Fruit fly (Drosophila melanogaster): ENCODE results near the gene CG10918.

CG10918 gene

dm6 chrX:21387695-21388094 is 41.4 kb downstream of the CG10918 start, which contains the start of gene Ddx56 (continued):
- TF ChIP-seq CG13296 (GFP tag; optimal IDR thresholded peaks at IDR 0.05) (no peak), H15 (GFP tag; IDR thresholded peaks at IDR 0.05) (no peak), jumu (GFP tag; optimal IDR thresholded peaks at IDR 0.05) (no peak), CG11085 (GFP tag; IDR thresholded peaks at IDR 0.05) (no peak), CG17385 (GFP tag; optimal IDR thresholded peaks at IDR 0.05) (no peak), CG13424 (tag; optimal IDR thresholded peaks at IDR 0.05) (no peak), CG2116 (GFP tag; optimal IDR thresholded peaks at IDR 0.05) (peak; percentile 9), knrl (GFP tag; IDR thresholded peaks at IDR 0.05; ENCODE audit: partially characterized antibody) (peak; percentile 43; the same call in 2 of the 3 replicates), tll (GFP tag; optimal IDR thresholded peaks at IDR 0.05) (no peak), Dref (GFP tag; IDR thresholded peaks at IDR 0.05) (peak; percentile 69), HLH4C (GFP tag; IDR thresholded peaks at IDR 0.05; ENCODE audit: partially characterized antibody) (peak; percentile 62; the same call in 2 of the 3 replicates), CG9215 (GFP tag; IDR thresholded peaks at IDR 0.05) (no peak), CG6791 (GFP tag; IDR thresholded peaks at IDR 0.05; ENCODE audit: partially characterized antibody) (0 out of 3 replicates have a peak, but pooled peaks have one; percentile 15), tin (GFP tag; optimal IDR thresholded peaks at IDR 0.05) (no peak), sna (GFP tag; IDR thresholded peaks at IDR 0.05; ENCODE audit: partially characterized antibody) (peak; percentile 51; the same call in 1 of the 2 replicates), YL-1 (GFP tag; optimal IDR thresholded peaks at IDR 0.05) (peak; percentile 33), CG3163 (GFP tag; optimal IDR thresholded peaks at IDR 0.05) (no peak), C15 (GFP tag; IDR thresholded peaks at IDR 0.05) (no peak), CG13123 (GFP tag; optimal IDR thresholded peaks at IDR 0.05) (no peak), Dll (GFP tag; IDR thresholded peaks at IDR 0.05; ENCODE audit: partially characterized antibody) (peak; percentile 68), CG15479 (GFP tag; optimal IDR thresholded peaks at IDR 0.05) (no peak), sr (GFP tag; IDR thresholded peaks at IDR 0.05) (no peak), zen (tag; optimal IDR thresholded peaks at IDR 0.05) (no peak), btn (GFP tag; optimal IDR thresholded peaks at IDR 0.05) (no peak), NFAT (GFP tag; IDR thresholded peaks at IDR 0.05) (no peak), vnd (GFP tag; IDR thresholded peaks at IDR 0.05; ENCODE audit: partially characterized antibody) (0 out of 3 replicates have a peak, but pooled peaks have one; percentile 42), chinmo (GFP tag; IDR thresholded peaks at IDR 0.05; ENCODE audit: partially characterized antibody) (0 out of 4 replicates have a peak, but pooled peaks have one; percentile 65), CG10959 (GFP tag; IDR thresholded peaks at IDR 0.05) (no peak), Elba2 (GFP tag; optimal IDR thresholded peaks at IDR 0.05) (no peak), jing (GFP tag; optimal IDR thresholded peaks at IDR 0.05) (no peak), bcd (GFP tag; optimal IDR thresholded peaks at IDR 0.05) (no peak), Ravus (GFP tag; IDR thresholded peaks at IDR 0.05) (no peak), CG34224 (GFP tag; IDR thresholded peaks at IDR 0.05; ENCODE audit: partially characterized antibody) (peak; percentile 55; the same call in 2 of the 3 replicates), CG8924 (tag; optimal IDR thresholded peaks at IDR 0.05) (no peak), scrt (GFP tag; optimal IDR thresholded peaks at IDR 0.05) (no peak), fd3F (GFP tag; optimal IDR thresholded peaks at IDR 0.05) (no peak), MBD-R2 (GFP tag; IDR thresholded peaks at IDR 0.05) (peak; percentile 46; the same call in 1 of the 2 replicates), tna (GFP tag; IDR thresholded peaks at IDR 0.05; ENCODE audit: partially characterized antibody) (0 out of 2 replicates have a peak, but pooled peaks have one; percentile 16), sens-2 (GFP tag; IDR thresholded peaks at IDR 0.05) (no peak), ewg (GFP tag; optimal IDR thresholded peaks at IDR 0.05) (peak; percentile 66), CG16813 (GFP tag; IDR thresholded peaks at IDR 0.05; ENCODE audit: partially characterized antibody) (peak; percentile 50; the same call in 2 of the 3 replicates), CG3838 (GFP tag; optimal IDR thresholded peaks at IDR 0.05) (no peak), Fer3 (tag; optimal IDR thresholded peaks at IDR 0.05) (no peak), danr (GFP tag; IDR thresholded peaks at IDR 0.05) (no peak), lov (optimal IDR thresholded peaks at IDR 0.05) (no peak), lov (GFP tag; IDR thresholded peaks at IDR 0.05) (no peak), CG11560 (tag; IDR thresholded peaks at IDR 0.05) (no peak), CG10209 (GFP tag; optimal IDR thresholded peaks at IDR 0.05) (no peak), CG16815 (GFP tag; optimal IDR thresholded peaks at IDR 0.05) (no peak)
